Worm (Caenorhabditis elegans): Measurements from ENCODE around the gene F37C12.10.

- TF ChIP-seq him-1 (tag; optimal IDR thresholded peaks at IDR 0.05) (no peak), dao-5 (tag; optimal IDR thresholded peaks at IDR 0.05) (no peak), W03F9.2 (tag; optimal IDR thresholded peaks at IDR 0.05) (no peak)
Measured at ce11 chrIII:7144749-7145148, 43.4 kb downstream of the F37C12.10 start, which contains the start of gene glr-2.

All from whole organism, L4/young adult.